Fruit fly (Drosophila melanogaster) whole organism, wandering third instar larva: Measurements from ENCODE around the gene Swip-1.

Experiments
- Dfd ChIP-seq: fragments of >200 bp; optimal IDR thresholded peaks from 2 replicates; lab custom pipeline; 2017; ENCODE audit warnings: missing biosample characterization, missing genetic modification characterization
- GATAd ChIP-seq: sonication (Bioruptor generic); optimal IDR thresholded peaks from 2 replicates; lab custom pipeline; 2016; ENCODE audit warnings: missing biosample characterization, missing genetic modification characterization
- Myc ChIP-seq: fragments of >200 bp; optimal IDR thresholded peaks from 2 replicates; lab custom pipeline; 2017
- OdsH ChIP-seq: fragments of 200-800 bp; sonication (Bioruptor generic); optimal IDR thresholded peaks from 2 replicates; lab custom pipeline; 2016; ENCODE audit warnings: missing biosample characterization, mild to moderate bottlenecking, missing genetic modification characterization

- TF ChIP-seq GATAd, result no peak
- no peak for TF ChIP-seq Dfd
- no peak for TF ChIP-seq OdsH (GFP tag; lab: Kevin White, UChicago)
- no peak for TF ChIP-seq Myc (lab: Kevin White, UChicago)
These were observed 8.8 kb upstream of the Swip-1 start, which contains the start of gene CG10650 for dm6 chr2L:18995660-18996417.
